Fruit fly (Drosophila melanogaster): ENCODE measurements around the gene CG5890.

Gene CG5890

dm6 chr3R:25851224-25851682 lies 4.7 kb upstream of the CG5890 start, which contains the start of the genes CG14545 and CG5886 (continued):
- TF ChIP-seq Taf1 (GFP tag; IDR thresholded peaks at IDR 0.05), result no peak
- TF ChIP-seq BEAF-32 (GFP tag; optimal IDR thresholded peaks at IDR 0.05), result peak; percentile 34
- no peak for TF ChIP-seq CG11456 (GFP tag; IDR thresholded peaks at IDR 0.05)
- no peak for TF ChIP-seq CG18262 (tag; optimal IDR thresholded peaks at IDR 0.05)
- TF ChIP-seq CG9797 (GFP tag; optimal IDR thresholded peaks at IDR 0.05), result peak; percentile 85
- TF ChIP-seq CTCF (GFP tag; optimal IDR thresholded peaks at IDR 0.05), result peak; percentile 93
- peak; percentile 93 for TF ChIP-seq hkb (optimal IDR thresholded peaks at IDR 0.05)
- TF ChIP-seq hkb (GFP tag; IDR thresholded peaks at IDR 0.05), result no peak
- peak; percentile 34; the same call in 1 of the 3 replicates for TF ChIP-seq knrl (GFP tag; IDR thresholded peaks at IDR 0.05; ENCODE audit: partially characterized antibody)
- no peak for TF ChIP-seq Sox100B (GFP tag; optimal IDR thresholded peaks at IDR 0.05)
- no peak for TF ChIP-seq Poxn (GFP tag; IDR thresholded peaks at IDR 0.05)
- peak; percentile 84 for TF ChIP-seq CG4360 (GFP tag; IDR thresholded peaks at IDR 0.05)
- peak; percentile 91 for TF ChIP-seq gfzf (GFP tag; optimal IDR thresholded peaks at IDR 0.05)
- TF ChIP-seq CG15514 (GFP tag; optimal IDR thresholded peaks at IDR 0.05), result peak; percentile 33
- TF ChIP-seq CG4820 (GFP tag; optimal IDR thresholded peaks at IDR 0.05), result no peak
- TF ChIP-seq CG12071 (GFP tag; optimal IDR thresholded peaks at IDR 0.05), result no peak
- TF ChIP-seq CG11504 (tag; optimal IDR thresholded peaks at IDR 0.05), result peak; percentile 10
- TF ChIP-seq HLH3B (GFP tag; IDR thresholded peaks at IDR 0.05), result no peak
- TF ChIP-seq MBD-R2 (GFP tag; IDR thresholded peaks at IDR 0.05), result peak; percentile 44; the same call in 1 of the 2 replicates
- peak; percentile 18; the same call in 1 of the 2 replicates for TF ChIP-seq Rfx (GFP tag; IDR thresholded peaks at IDR 0.05)
- no peak for TF ChIP-seq Hmx (GFP tag; optimal IDR thresholded peaks at IDR 0.05)
- peak; percentile 31 for TF ChIP-seq CHES-1-like (GFP tag; optimal IDR thresholded peaks at IDR 0.05)
- TF ChIP-seq HLH54F (GFP tag; optimal IDR thresholded peaks at IDR 0.05), result no peak
- TF ChIP-seq pzg (GFP tag; optimal IDR thresholded peaks at IDR 0.05), result peak; percentile 75
- 0 out of 2 replicates have a peak, but pooled peaks have one; percentile 47 for TF ChIP-seq CG13287 (GFP tag; IDR thresholded peaks at IDR 0.05; ENCODE audit: partially characterized antibody)
- TF ChIP-seq insv (GFP tag; optimal IDR thresholded peaks at IDR 0.05), result peak in 1 of 2 experiments; percentile 3
- TF ChIP-seq eyg (GFP tag; optimal IDR thresholded peaks at IDR 0.05), result no peak
- peak; percentile 47 for TF ChIP-seq CG10267 (tag; optimal IDR thresholded peaks at IDR 0.05)
- TF ChIP-seq CG2120 (GFP tag; optimal IDR thresholded peaks at IDR 0.05), result peak; percentile 37
- no peak for TF ChIP-seq row (GFP tag; IDR thresholded peaks at IDR 0.05)
- no peak for TF ChIP-seq prd (optimal IDR thresholded peaks at IDR 0.05)
- 0 out of 3 replicates have a peak, but pooled peaks have one; percentile 5 for TF ChIP-seq prd (GFP tag; IDR thresholded peaks at IDR 0.05)
- TF ChIP-seq fd3F (GFP tag; optimal IDR thresholded peaks at IDR 0.05), result no peak
- no peak for TF ChIP-seq CG32772 (GFP tag; IDR thresholded peaks at IDR 0.05)
- peak; percentile 23 for TF ChIP-seq CoRest (tag; optimal IDR thresholded peaks at IDR 0.05)
- TF ChIP-seq trem (tag; optimal IDR thresholded peaks at IDR 0.05), result peak; percentile 82
- no peak for TF ChIP-seq dmrt99B (tag; optimal IDR thresholded peaks at IDR 0.05)
- TF ChIP-seq CG33213 (GFP tag; optimal IDR thresholded peaks at IDR 0.05), result peak; percentile 36
- no peak for TF ChIP-seq CG8765 (GFP tag; IDR thresholded peaks at IDR 0.05)
- peak; percentile 36 for TF ChIP-seq CG14965 (GFP tag; optimal IDR thresholded peaks at IDR 0.05; ENCODE audit: borderline replicate concordance)
- TF ChIP-seq pho (GFP tag; optimal IDR thresholded peaks at IDR 0.05), result peak; percentile 24
- TF ChIP-seq Dek (tag; optimal IDR thresholded peaks at IDR 0.05), result no peak
- TF ChIP-seq CG4617 (GFP tag; optimal IDR thresholded peaks at IDR 0.05; ENCODE audit: borderline replicate concordance), result peak; percentile 29
- no peak for TF ChIP-seq CG10654 (GFP tag; optimal IDR thresholded peaks at IDR 0.05)
- peak; percentile 40 for TF ChIP-seq CG1603 (tag; optimal IDR thresholded peaks at IDR 0.05)
- TF ChIP-seq YL-1 (GFP tag; optimal IDR thresholded peaks at IDR 0.05), result peak; percentile 19
- TF ChIP-seq E2f2 (GFP tag; IDR thresholded peaks at IDR 0.05), result peak; percentile 87
- TF ChIP-seq CG4730 (GFP tag; IDR thresholded peaks at IDR 0.05), result no peak
- TF ChIP-seq phol (tag; optimal IDR thresholded peaks at IDR 0.05), result peak; percentile 35
- TF ChIP-seq CG16779 (GFP tag; IDR thresholded peaks at IDR 0.05), result no peak
- TF ChIP-seq usp (GFP tag; optimal IDR thresholded peaks at IDR 0.05), result no peak
- TF ChIP-seq CG7928 (GFP tag; optimal IDR thresholded peaks at IDR 0.05), result peak; percentile 88
